Worm (Caenorhabditis elegans): ENCODE data around the gene C38C3.6.
A peak's percentile ranks its signal among the peaks of the same experiment; 100 is the strongest.

Gene C38C3.6

ce11 chrV:1491510-1491909 is at the start of gene C38C3.6:
TSS of gene C38C3.6 (minus strand) at chrV:1491610.
- no peak for TF ChIP-seq lin-13 (GFP tag; optimal IDR thresholded peaks at IDR 0.05)
- TF ChIP-seq sox-4 (tag; optimal IDR thresholded peaks at IDR 0.05): no peak
- no peak for TF ChIP-seq lir-3 (tag; optimal IDR thresholded peaks at IDR 0.05; ENCODE audit: poor library complexity)
- no peak for TF ChIP-seq nhr-71 (tag; optimal IDR thresholded peaks at IDR 0.05)
- no peak for TF ChIP-seq lin-14 (GFP tag; optimal IDR thresholded peaks at IDR 0.05)
- TF ChIP-seq nhr-84 (tag; optimal IDR thresholded peaks at IDR 0.05): no peak
- TF ChIP-seq aha-1 (tag; optimal IDR thresholded peaks at IDR 0.05): no peak

DNA sequence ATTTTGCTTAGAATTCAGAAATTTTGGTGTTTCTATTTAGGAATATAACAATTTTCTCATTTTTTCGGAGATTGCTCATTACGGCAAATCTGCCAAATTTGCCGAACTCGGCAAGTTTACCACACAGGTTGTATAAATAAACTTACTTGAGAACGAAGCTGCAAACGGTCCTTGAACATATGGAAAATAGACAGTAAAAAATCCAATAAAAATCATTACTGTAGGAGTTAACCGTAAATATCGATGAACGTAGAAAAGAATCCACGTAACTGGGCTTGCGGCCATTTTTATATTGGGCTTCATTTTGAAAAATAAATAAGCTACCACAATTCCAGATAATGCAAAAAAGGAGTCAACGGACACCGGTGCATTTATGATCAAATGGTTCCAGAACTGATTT is 48.8 kb upstream of the C38C3.6 start:
- TF ChIP-seq ama-1 (optimal IDR thresholded peaks at IDR 0.05): no peak
- 0 out of 2 replicates have a peak, but pooled peaks have one; percentile 33 for TF ChIP-seq ets-5 (GFP tag; IDR thresholded peaks at IDR 0.05)

DNA sequence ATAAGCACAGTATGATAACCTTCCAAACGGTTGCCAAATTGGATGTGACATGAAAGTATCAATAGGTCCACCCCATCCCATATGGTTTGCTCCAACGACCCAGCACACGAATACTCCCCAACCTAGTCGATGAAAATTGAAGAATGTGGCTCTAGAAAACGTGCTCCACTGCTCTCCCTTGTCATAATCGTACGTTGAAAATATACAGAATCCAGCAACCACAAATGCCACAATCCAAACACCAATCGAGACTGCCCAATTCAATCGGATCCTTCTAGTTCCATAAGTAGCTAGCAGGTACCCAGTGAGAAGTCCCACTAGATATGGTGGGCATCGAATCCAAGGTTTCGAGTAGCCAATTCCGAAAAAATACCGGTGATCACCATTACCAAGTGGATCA is 47.4 kb upstream of the C38C3.6 start:
- TF ChIP-seq zip-4 (GFP tag; optimal IDR thresholded peaks at IDR 0.05): no peak
- TF ChIP-seq nhr-237 (tag; optimal IDR thresholded peaks at IDR 0.05): no peak
- no peak for TF ChIP-seq irx-1 (tag; optimal IDR thresholded peaks at IDR 0.05)
- TF ChIP-seq nhr-84 (tag; optimal IDR thresholded peaks at IDR 0.05): no peak
- no peak for TF ChIP-seq unc-86 (tag; optimal IDR thresholded peaks at IDR 0.05)
- TF ChIP-seq pqm-1 (tag; optimal IDR thresholded peaks at IDR 0.05): no peak
- no peak for TF ChIP-seq mdl-1 (tag; optimal IDR thresholded peaks at IDR 0.05)
- no peak for TF ChIP-seq unc-62 (GFP tag; optimal IDR thresholded peaks at IDR 0.05)
- TF ChIP-seq lin-35 (GFP tag; optimal IDR thresholded peaks at IDR 0.05): no peak
- TF ChIP-seq jun-1 (tag; optimal IDR thresholded peaks at IDR 0.05): no peak
- no peak for TF ChIP-seq lir-3 (tag; optimal IDR thresholded peaks at IDR 0.05; ENCODE audit: poor library complexity)
- no peak for TF ChIP-seq tlp-1 (tag; optimal IDR thresholded peaks at IDR 0.05)
- no peak for TF ChIP-seq mep-1 (tag; optimal IDR thresholded peaks at IDR 0.05)
- no peak for TF ChIP-seq ama-1 (optimal IDR thresholded peaks at IDR 0.05)
- TF ChIP-seq C04F5.9 (tag; optimal IDR thresholded peaks at IDR 0.05): no peak
- TF ChIP-seq F16B12.6 (tag; optimal IDR thresholded peaks at IDR 0.05): no peak
- no peak for TF ChIP-seq mab-9 (GFP tag; IDR thresholded peaks at IDR 0.05)
- TF ChIP-seq lsy-2 (tag; optimal IDR thresholded peaks at IDR 0.05): no peak

- no peak for TF ChIP-seq lin-14 (GFP tag; optimal IDR thresholded peaks at IDR 0.05)
- TF ChIP-seq fkh-10 (GFP tag; optimal IDR thresholded peaks at IDR 0.05): no peak
- TF ChIP-seq xbp-1 (tag; optimal IDR thresholded peaks at IDR 0.05): no peak
- no peak for TF ChIP-seq ceh-82 (tag; optimal IDR thresholded peaks at IDR 0.05)
- TF ChIP-seq ztf-4 (tag; optimal IDR thresholded peaks at IDR 0.05): no peak
- no peak for TF ChIP-seq ceh-90 (tag; optimal IDR thresholded peaks at IDR 0.05)
Observed at ce11 chrV:1536979-1537378, 45.6 kb upstream of the C38C3.6 start, which contains the start of gene K02H11.9. TSS of gene K02H11.9 (minus strand) at chrV:1537079.

DNA sequence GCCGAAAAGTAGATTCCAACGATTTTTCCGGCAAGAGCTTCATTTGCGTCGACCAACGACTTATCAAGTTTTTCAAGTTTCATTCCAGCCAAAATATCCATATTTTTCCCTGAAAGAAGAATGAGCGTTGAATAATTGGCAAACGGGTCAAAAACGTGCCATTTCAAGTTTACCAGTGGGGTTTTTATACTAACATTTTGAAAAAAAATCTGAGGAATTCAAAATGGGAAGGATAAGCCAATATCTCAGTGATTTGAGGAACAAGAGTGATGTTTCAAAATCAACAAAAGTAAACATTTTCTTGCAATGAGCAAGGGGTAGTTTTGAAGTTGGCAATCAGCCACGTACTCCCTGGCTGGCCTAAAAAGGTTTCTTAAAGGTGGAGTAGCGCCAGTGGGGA is 42.9 kb upstream of the C38C3.6 start, which contains the start of gene trx-5:
TSS of gene trx-5 (minus strand) at position 101 of the 400 bp plus-strand sequence.
- TF ChIP-seq pax-3 (tag; optimal IDR thresholded peaks at IDR 0.05) (no peak), dsc-1 (tag; optimal IDR thresholded peaks at IDR 0.05) (no peak), fkh-10 (GFP tag; optimal IDR thresholded peaks at IDR 0.05) (no peak), unc-62 (GFP tag; optimal IDR thresholded peaks at IDR 0.05) (no peak), unc-98 (GFP tag; IDR thresholded peaks at IDR 0.05) (no peak), nhr-85 (tag) (no peak), efl-1 (optimal IDR thresholded peaks at IDR 0.05) (no peak), efl-1 (GFP tag; optimal IDR thresholded peaks at IDR 0.05 in 1 of 2) (peak in 1 of 2 experiments; percentile 23), ets-5 (GFP tag; IDR thresholded peaks at IDR 0.05) (no peak), elt-3 (tag; optimal IDR thresholded peaks at IDR 0.05) (no peak)

Data from whole organism, L1 larva.